Worm (Caenorhabditis elegans) whole organism, L2 larva: ENCODE results near the gene strm-1.

Experiments
- C34F6.9 ChIP-seq: fragments of 150-350 bp; optimal IDR thresholded peaks from 2 replicates; lab custom pipeline; 2014; ENCODE audit warnings: missing biosample characterization, missing genetic modification characterization
- F13H6.1 ChIP-seq: sonication (generic microtip); optimal IDR thresholded peaks from 2 replicates; lab custom pipeline; 2016; ENCODE audit warnings: missing genetic modification characterization, missing compliant biosample characterization
- R02D3.7 ChIP-seq: fragments of 150-350 bp; optimal IDR thresholded peaks from 2 replicates; lab custom pipeline; 2014; ENCODE audit warnings: missing biosample characterization, missing genetic modification characterization
- Y55F3AM.14 ChIP-seq: fragments of 200-800 bp; sonication (Bioruptor generic); optimal IDR thresholded peaks from 2 replicates; lab custom pipeline; 2018; ENCODE audit warnings: mild to moderate bottlenecking, missing genetic modification characterization, missing compliant biosample characterization
- ZK546.5 ChIP-seq: sonication (generic microtip); optimal IDR thresholded peaks from 2 replicates; lab custom pipeline; 2017; ENCODE audit warnings: missing biosample characterization, missing genetic modification characterization
- alr-1 ChIP-seq: fragments of 150-350 bp; optimal IDR thresholded peaks from 2 replicates; lab custom pipeline; 2014; ENCODE audit warnings: missing biosample characterization, missing genetic modification characterization
- aly-2 ChIP-seq: fragments of 150-350 bp; optimal IDR thresholded peaks from 2 replicates; lab custom pipeline; 2014; ENCODE audit warnings: missing biosample characterization, missing genetic modification characterization
- ama-1 ChIP-seq: fragments of 150-350 bp; optimal IDR thresholded peaks from 2 replicates; lab custom pipeline; 2018; ENCODE audit warnings: inconsistent platforms
- blmp-1 ChIP-seq: sonication (generic microtip); optimal IDR thresholded peaks from 2 replicates; lab custom pipeline; 2017; ENCODE audit warnings: missing genetic modification characterization, mild to moderate bottlenecking, missing compliant biosample characterization, antibody characterized with exemption, moderate library complexity; ENCODE audit not compliant: insufficient read depth
- ceh-16 ChIP-seq: fragments of 150-350 bp; optimal IDR thresholded peaks from 2 replicates; lab custom pipeline; 2014; ENCODE audit warnings: missing biosample characterization, missing genetic modification characterization
- ceh-82 ChIP-seq: fragments of 150-350 bp; optimal IDR thresholded peaks from 2 replicates; lab custom pipeline; 2014; ENCODE audit warnings: missing biosample characterization, missing genetic modification characterization
- crh-2 ChIP-seq: sonication (generic microtip); optimal IDR thresholded peaks from 2 replicates; lab custom pipeline; 2017; ENCODE audit warnings: missing biosample characterization, missing genetic modification characterization
- dmd-4 ChIP-seq: sonication (generic microtip); optimal IDR thresholded peaks from 2 replicates; lab custom pipeline; 2017; ENCODE audit warnings: missing biosample characterization, missing genetic modification characterization
- egl-27 ChIP-seq: sonication (generic microtip); optimal IDR thresholded peaks from 3 replicates; lab custom pipeline; 2017; ENCODE audit warnings: missing biosample characterization, missing genetic modification reagents, missing genetic modification characterization
- elt-1 ChIP-seq: fragments of 150-350 bp; optimal IDR thresholded peaks from 2 replicates; lab custom pipeline; 2014; ENCODE audit warnings: missing biosample characterization, missing genetic modification characterization
- elt-3 ChIP-seq: sonication (generic microtip); optimal IDR thresholded peaks from 2 replicates; lab custom pipeline; 2017; ENCODE audit warnings: missing biosample characterization, missing genetic modification characterization
- fos-1 ChIP-seq: fragments of 150-350 bp; optimal IDR thresholded peaks from 2 replicates; lab custom pipeline; 2014; ENCODE audit warnings: missing biosample characterization, missing genetic modification characterization
- gmeb-1 ChIP-seq: fragments of 150-350 bp; optimal IDR thresholded peaks from 2 replicates; lab custom pipeline; 2014; ENCODE audit warnings: missing biosample characterization, missing genetic modification characterization
- lin-11 ChIP-seq: fragments of 150-350 bp; sonication (generic microtip); optimal IDR thresholded peaks from 2 replicates; lab custom pipeline; 2014; ENCODE audit warnings: missing biosample characterization, missing genetic modification characterization, inconsistent platforms, mixed read lengths
- lin-13 ChIP-seq: fragments of 150-350 bp; optimal IDR thresholded peaks from 2 replicates; lab custom pipeline; 2014; ENCODE audit warnings: missing biosample characterization, missing genetic modification reagents, missing genetic modification characterization
- lin-39 ChIP-seq: fragments of 150-350 bp; optimal IDR thresholded peaks from 2 replicates; lab custom pipeline; 2014; ENCODE audit warnings: missing biosample characterization, missing genetic modification reagents, missing genetic modification characterization
- lsy-2 ChIP-seq, 2 experiments: fragments of 150-350 bp in 1 of 2; sonication (generic microtip) in 1 of 2; optimal IDR thresholded peaks; 2 replicates each; lab custom pipeline; 2014 to 2017; ENCODE audit warnings: missing biosample characterization in 2 of 2, missing genetic modification characterization in 2 of 2
- mab-5 ChIP-seq: fragments of 150-350 bp; optimal IDR thresholded peaks from 2 replicates; lab custom pipeline; 2014; ENCODE audit warnings: missing biosample characterization, missing genetic modification characterization
- mbf-1 ChIP-seq: sonication (generic microtip); optimal IDR thresholded peaks from 2 replicates; lab custom pipeline; 2017; ENCODE audit warnings: missing biosample characterization, missing genetic modification characterization
- mdl-1 ChIP-seq, 2 experiments: fragments of 150-350 bp in 1 of 2; sonication (generic microtip) in 1 of 2; optimal IDR thresholded peaks; 2 replicates each; lab custom pipeline; 2017; ENCODE audit warnings: missing biosample characterization in 2 of 2, missing genetic modification characterization in 2 of 2
- nhr-10 ChIP-seq: sonication (generic microtip); optimal IDR thresholded peaks from 2 replicates; lab custom pipeline; 2017; ENCODE audit warnings: missing biosample characterization, missing genetic modification characterization
- nhr-11 ChIP-seq: fragments of 150-350 bp; optimal IDR thresholded peaks from 2 replicates; lab custom pipeline; 2014; ENCODE audit warnings: missing biosample characterization, missing genetic modification characterization
- nhr-12 ChIP-seq: fragments of 150-350 bp; optimal IDR thresholded peaks from 2 replicates; lab custom pipeline; 2014; ENCODE audit warnings: missing biosample characterization, missing genetic modification characterization
- nhr-129 ChIP-seq: fragments of 150-350 bp; optimal IDR thresholded peaks from 2 replicates; lab custom pipeline; 2014; ENCODE audit warnings: missing biosample characterization, missing genetic modification characterization
- nhr-21 ChIP-seq: fragments of 150-350 bp; optimal IDR thresholded peaks from 2 replicates; lab custom pipeline; 2014; ENCODE audit warnings: missing biosample characterization, missing genetic modification characterization
- nhr-23 ChIP-seq: fragments of 150-350 bp; optimal IDR thresholded peaks from 2 replicates; lab custom pipeline; 2014; ENCODE audit warnings: missing biosample characterization, missing genetic modification reagents, missing genetic modification characterization
- nhr-237 ChIP-seq: fragments of 150-350 bp; optimal IDR thresholded peaks from 2 replicates; lab custom pipeline; 2014; ENCODE audit warnings: missing biosample characterization, missing genetic modification characterization
- nhr-25 ChIP-seq: fragments of 150-350 bp; sonication (generic microtip); optimal IDR thresholded peaks from 3 replicates; lab custom pipeline; 2014; ENCODE audit warnings: missing biosample characterization, missing genetic modification characterization
- nhr-6 ChIP-seq: fragments of 150-350 bp; optimal IDR thresholded peaks from 2 replicates; lab custom pipeline; 2014; ENCODE audit warnings: missing biosample characterization, missing genetic modification characterization
- nhr-77 ChIP-seq: fragments of 150-350 bp; optimal IDR thresholded peaks from 2 replicates; lab custom pipeline; 2014; ENCODE audit warnings: missing biosample characterization, missing genetic modification characterization
- peb-1 ChIP-seq: fragments of 150-350 bp; optimal IDR thresholded peaks from 2 replicates; lab custom pipeline; 2014; ENCODE audit warnings: missing biosample characterization, missing genetic modification characterization
- sem-4 ChIP-seq: fragments of 150-350 bp; optimal IDR thresholded peaks from 2 replicates; lab custom pipeline; 2014; ENCODE audit warnings: missing biosample characterization, missing genetic modification reagents, missing genetic modification characterization
- skn-1 ChIP-seq: sonication (generic microtip); optimal IDR thresholded peaks from 2 replicates; lab custom pipeline; 2017; ENCODE audit warnings: missing biosample characterization, missing genetic modification characterization
- sma-3 ChIP-seq: sonication (generic microtip); optimal IDR thresholded peaks from 2 replicates; lab custom pipeline; 2016; ENCODE audit warnings: missing genetic modification reagents, missing genetic modification characterization, missing compliant biosample characterization
- sma-9 ChIP-seq, 2 experiments: fragments of 150-350 bp in 1 of 2; sonication (generic microtip) in 1 of 2; optimal IDR thresholded peaks; 2 replicates each; lab custom pipeline; 2014 to 2016; ENCODE audit warnings: missing genetic modification characterization in 2 of 2, mild to moderate bottlenecking in 1 of 2, missing biosample characterization in 1 of 2, missing compliant biosample characterization in 1 of 2, missing genetic modification reagents in 1 of 2, moderate library complexity in 1 of 2
- snpc-4 ChIP-seq: fragments of 150-350 bp; optimal IDR thresholded peaks from 2 replicates; lab custom pipeline; 2014; ENCODE audit warnings: missing biosample characterization, missing genetic modification characterization
- unc-39 ChIP-seq: fragments of 150-350 bp; optimal IDR thresholded peaks from 2 replicates; lab custom pipeline; 2014; ENCODE audit warnings: missing biosample characterization, missing genetic modification characterization
- unc-55 ChIP-seq: fragments of 150-350 bp; sonication (generic microtip); optimal IDR thresholded peaks from 3 replicates; lab custom pipeline; 2014; ENCODE audit warnings: missing biosample characterization, missing genetic modification reagents, missing genetic modification characterization
- unc-62 ChIP-seq: fragments of 150-350 bp; optimal IDR thresholded peaks from 2 replicates; lab custom pipeline; 2014; ENCODE audit warnings: missing biosample characterization, missing genetic modification reagents, missing genetic modification characterization
- zag-1 ChIP-seq: fragments of 150-350 bp; optimal IDR thresholded peaks from 2 replicates; lab custom pipeline; 2014; ENCODE audit warnings: missing biosample characterization, missing genetic modification characterization
- ztf-1 ChIP-seq: fragments of 200-800 bp; sonication (Bioruptor generic); conservative IDR thresholded peaks from 2 replicates; pipeline ENCODE4 v1.3.6; 2022; ENCODE audit warnings: missing genetic modification characterization, missing compliant biosample characterization
- ztf-11 ChIP-seq: sonication (generic microtip); optimal IDR thresholded peaks from 2 replicates; lab custom pipeline; 2017; ENCODE audit warnings: missing biosample characterization, missing genetic modification characterization
- ztf-4 ChIP-seq: fragments of 150-350 bp; optimal IDR thresholded peaks from 2 replicates; lab custom pipeline; 2014; ENCODE audit warnings: missing biosample characterization, missing genetic modification characterization

The strm-1 gene

ce11 chrIII:2401126-2402123 is at the start of gene strm-1, which contains the start of gene cic-1:
Gene strm-1, plus strand, starts transcription at chrIII:2402070.
Gene cic-1, minus strand, starts transcription at chrIII:2401221.
- TF ChIP-seq lin-11 (tag; lab: Kevin White, UChicago) = no peak
- peak; percentile 73 for TF ChIP-seq lin-13 (GFP tag; lab: Kevin White, UChicago)
- TF ChIP-seq C34F6.9 = peak; percentile 63
- peak; percentile 35 for TF ChIP-seq F13H6.1 (tag; lab: Kevin White, UChicago)
- no peak for TF ChIP-seq elt-1 (tag; lab: Kevin White, UChicago)
- peak; percentile 10 for TF ChIP-seq mab-5 (tag; lab: Kevin White, UChicago)
- TF ChIP-seq nhr-129 (tag; lab: Kevin White, UChicago) = peak; percentile 14
- peak; percentile 98 for TF ChIP-seq R02D3.7
- TF ChIP-seq crh-2 (tag; lab: Kevin White, UChicago) = peak; percentile 59
- no peak for TF ChIP-seq nhr-12 (tag; lab: Kevin White, UChicago)
- TF ChIP-seq mdl-1 (tag; optimal IDR thresholded peaks at IDR 0.05; lab: Kevin White, UChicago) = no peak
- no peak for TF ChIP-seq Y55F3AM.14 (GFP tag; lab: Kevin White, UChicago)
- TF ChIP-seq nhr-237 = no peak
- TF ChIP-seq alr-1 (tag; lab: Kevin White, UChicago) = no peak
- no peak for TF ChIP-seq snpc-4
- TF ChIP-seq ama-1 (lab: Kevin White, UChicago) = no peak
- TF ChIP-seq nhr-21 (tag; lab: Kevin White, UChicago) = no peak
- TF ChIP-seq fos-1 (tag; lab: Kevin White, UChicago) = no peak
- TF ChIP-seq lin-39 (tag; lab: Kevin White, UChicago) = no peak
- TF ChIP-seq blmp-1 (tag; lab: Kevin White, UChicago) = peak; percentile 57
- no peak for TF ChIP-seq nhr-77
- TF ChIP-seq unc-62 (GFP tag; lab: Kevin White, UChicago) = no peak
- TF ChIP-seq sem-4 (tag; lab: Kevin White, UChicago) = peak; percentile 19
- no peak for TF ChIP-seq nhr-11 (tag; lab: Kevin White, UChicago)
- TF ChIP-seq ztf-11 = no peak
- TF ChIP-seq unc-39 (tag; lab: Kevin White, UChicago) = no peak
- no peak for TF ChIP-seq skn-1 (tag; lab: Kevin White, UChicago)
- TF ChIP-seq ztf-1 (GFP tag; lab: Robert Waterston, UW) = no peak
- no peak for TF ChIP-seq nhr-23 (tag; lab: Kevin White, UChicago)
- TF ChIP-seq aly-2 (tag; lab: Kevin White, UChicago) = no peak
- no peak for TF ChIP-seq elt-3 (tag; lab: Kevin White, UChicago)
- TF ChIP-seq egl-27 = no peak
- TF ChIP-seq mbf-1 = no peak
- TF ChIP-seq ZK546.5 (tag; lab: Kevin White, UChicago) = no peak
- TF ChIP-seq lsy-2 (tag; optimal IDR thresholded peaks at IDR 0.05; lab: Kevin White, UChicago) = peak; percentile 48 to 86
- TF ChIP-seq unc-55 (GFP tag; lab: Kevin White, UChicago) = peak; percentile 82
- peak; percentile 94 for TF ChIP-seq gmeb-1 (tag; lab: Kevin White, UChicago)
- TF ChIP-seq ztf-4 = no peak
- no peak for TF ChIP-seq ceh-82 (tag; lab: Kevin White, UChicago)
- TF ChIP-seq nhr-25 (tag; lab: Kevin White, UChicago) = peak; percentile 10
- peak; percentile 7 for TF ChIP-seq ceh-16
- TF ChIP-seq sma-3 (GFP tag; lab: Kevin White, UChicago) = peak; percentile 41
- no peak for TF ChIP-seq sma-9 (GFP tag; optimal IDR thresholded peaks at IDR 0.05; lab: Kevin White, UChicago)
- TF ChIP-seq sma-9 (tag; optimal IDR thresholded peaks at IDR 0.05; lab: Kevin White, UChicago) = no peak
- peak; percentile 10 for TF ChIP-seq nhr-6 (tag; lab: Kevin White, UChicago)
- no peak for TF ChIP-seq zag-1
- TF ChIP-seq nhr-10 = no peak
- no peak for TF ChIP-seq peb-1 (tag; lab: Kevin White, UChicago)
- TF ChIP-seq dmd-4 (tag; lab: Kevin White, UChicago) = no peak
- TF ChIP-seq, all 48 proteins: peak for 16
